Fruit fly (Drosophila melanogaster) whole organism, embryonic: ENCODE measurements around the gene mio.
A peak's percentile ranks its signal among the peaks of the same experiment; 100 is the strongest.

Experiments
- ATbp ChIP-seq: fragments of 200-800 bp; sonication (Bioruptor generic); optimal IDR thresholded peaks from 2 replicates; lab custom pipeline; 2017; ENCODE audit warnings: missing biosample characterization, mild to moderate bottlenecking, missing genetic modification characterization, missing genetic modification reagents
- C15 ChIP-seq: fragments of 200-800 bp; sonication (Bioruptor generic); IDR thresholded peaks from 3 replicates; pipeline ENCODE4 v1.3.6; 2022; ENCODE audit warnings: missing biosample characterization, missing genetic modification characterization
- CG10267 ChIP-seq: fragments of 200-800 bp; sonication (Bioruptor generic); optimal IDR thresholded peaks from 2 replicates; lab custom pipeline; 2018; ENCODE audit warnings: missing biosample characterization, mild to moderate bottlenecking, missing genetic modification characterization, moderate library complexity
- CG12219 ChIP-seq: fragments of 200-800 bp; sonication (Bioruptor generic); optimal IDR thresholded peaks from 3 replicates; lab custom pipeline; 2018; ENCODE audit warnings: missing biosample characterization, mild to moderate bottlenecking, missing genetic modification characterization
- CG12659 ChIP-seq: fragments of 200-800 bp; sonication (Bioruptor generic); optimal IDR thresholded peaks from 3 replicates; lab custom pipeline; 2017; ENCODE audit warnings: mild to moderate bottlenecking, missing biosample characterization, missing genetic modification reagents, missing genetic modification characterization
- CG1529 ChIP-seq: fragments of 200-800 bp; sonication (Bioruptor generic); optimal IDR thresholded peaks from 3 replicates; lab custom pipeline; 2018; ENCODE audit warnings: missing biosample characterization, missing genetic modification characterization
- CG1602 ChIP-seq: fragments of 200-800 bp; sonication (Bioruptor generic); optimal IDR thresholded peaks from 3 replicates; lab custom pipeline; 2016; ENCODE audit warnings: missing biosample characterization, missing genetic modification characterization
- CG17612 ChIP-seq: fragments of 200-800 bp; sonication (Bioruptor generic); IDR thresholded peaks from 2 replicates; pipeline ENCODE4 v1.3.6; 2022; ENCODE audit warnings: missing biosample characterization, missing genetic modification characterization
- CG18476 ChIP-seq: fragments of 200-800 bp; sonication (Bioruptor generic); optimal IDR thresholded peaks from 2 replicates; lab custom pipeline; 2016; ENCODE audit warnings: missing biosample characterization, mild to moderate bottlenecking, missing genetic modification characterization
- CG2116 ChIP-seq: fragments of 200-800 bp; sonication (Bioruptor generic); optimal IDR thresholded peaks from 3 replicates; lab custom pipeline; 2018; ENCODE audit warnings: missing biosample characterization, mild to moderate bottlenecking, missing genetic modification characterization
- CG2129 ChIP-seq: fragments of 200-800 bp; sonication (Bioruptor generic); IDR thresholded peaks from 2 replicates; pipeline ENCODE4 v1.3.6; 2022; ENCODE audit warnings: missing biosample characterization, missing genetic modification characterization; ENCODE audit not compliant: partially characterized antibody
- CG2199 ChIP-seq: fragments of 200-800 bp; sonication (Bioruptor generic); IDR thresholded peaks from 3 replicates; pipeline ENCODE4 v1.3.6; 2022; ENCODE audit warnings: missing biosample characterization, missing genetic modification characterization
- CG31441 ChIP-seq: fragments of 200-800 bp; sonication (Bioruptor generic); IDR thresholded peaks from 2 replicates; pipeline ENCODE4 v1.3.6; 2022; ENCODE audit warnings: missing biosample characterization, missing genetic modification characterization
- CG3281 ChIP-seq: fragments of 200-800 bp; sonication (Bioruptor generic); optimal IDR thresholded peaks from 3 replicates; lab custom pipeline; 2017; ENCODE audit warnings: missing biosample characterization, mild to moderate bottlenecking, missing genetic modification characterization
- CG3407 ChIP-seq: fragments of 200-800 bp; sonication (Bioruptor generic); optimal IDR thresholded peaks from 2 replicates; lab custom pipeline; 2018; ENCODE audit warnings: missing biosample characterization, mild to moderate bottlenecking, missing genetic modification characterization
- CG4707 ChIP-seq: fragments of 200-800 bp; sonication (Bioruptor generic); optimal IDR thresholded peaks from 2 replicates; lab custom pipeline; 2018; ENCODE audit warnings: missing biosample characterization, mild to moderate bottlenecking, missing genetic modification characterization, moderate library complexity
- CG5953 ChIP-seq: fragments of 200-800 bp; sonication (Bioruptor generic); IDR thresholded peaks from 2 replicates; pipeline ENCODE4 v1.3.6; 2022; ENCODE audit warnings: missing biosample characterization, missing genetic modification characterization
- CG6683 ChIP-seq: fragments of 200-800 bp; sonication (Bioruptor generic); optimal IDR thresholded peaks from 2 replicates; lab custom pipeline; 2017; ENCODE audit warnings: missing biosample characterization, mild to moderate bottlenecking, missing genetic modification characterization, missing genetic modification reagents
- CG7987 ChIP-seq: fragments of 200-800 bp; sonication (Bioruptor generic); optimal IDR thresholded peaks from 2 replicates; lab custom pipeline; 2018; ENCODE audit warnings: missing biosample characterization, mild to moderate bottlenecking, missing genetic modification characterization, moderate library complexity
- CG8089 ChIP-seq: fragments of 200-800 bp; sonication (Bioruptor generic); optimal IDR thresholded peaks from 3 replicates; lab custom pipeline; 2016; ENCODE audit warnings: missing biosample characterization, missing genetic modification characterization
- CG8388 ChIP-seq: fragments of 200-800 bp; sonication (Bioruptor generic); optimal IDR thresholded peaks from 2 replicates; lab custom pipeline; 2019; ENCODE audit warnings: missing biosample characterization, mild to moderate bottlenecking, missing genetic modification characterization, moderate library complexity
- CG8924 ChIP-seq: fragments of 200-800 bp; optimal IDR thresholded peaks from 3 replicates; lab custom pipeline; 2019; ENCODE audit warnings: missing biosample characterization, mild to moderate bottlenecking, missing genetic modification characterization, moderate library complexity
- CG8944 ChIP-seq: fragments of 200-800 bp; sonication (Bioruptor generic); optimal IDR thresholded peaks from 3 replicates; lab custom pipeline; 2016; ENCODE audit warnings: missing biosample characterization, missing genetic modification characterization
- CoRest ChIP-seq: fragments of 200-800 bp; sonication (Bioruptor generic); optimal IDR thresholded peaks from 3 replicates; lab custom pipeline; 2018; ENCODE audit warnings: missing biosample characterization, mild to moderate bottlenecking, missing genetic modification characterization, moderate library complexity
- D ChIP-seq, 2 experiments: fragments of 200-800 bp in 1 of 2; fragments of >200 bp in 1 of 2; sonication (Bioruptor generic) in 1 of 2; optimal IDR thresholded peaks; 2 replicates in 1 of 2; 3 replicates in 1 of 2; lab custom pipeline; 2017; ENCODE audit warnings: mild to moderate bottlenecking in 1 of 2, missing biosample characterization in 1 of 2, missing genetic modification characterization in 1 of 2, missing genetic modification reagents in 1 of 2
- Dll ChIP-seq: fragments of 200-800 bp; sonication (Bioruptor generic); IDR thresholded peaks from 4 replicates; pipeline ENCODE4 v1.3.6; 2022; ENCODE audit warnings: missing biosample characterization, missing genetic modification characterization; ENCODE audit not compliant: partially characterized antibody
- E2f1 ChIP-seq: fragments of 200-800 bp; sonication (Bioruptor generic); IDR thresholded peaks from 2 replicates; pipeline ENCODE4 v1.3.6; 2022; ENCODE audit warnings: missing biosample characterization, missing genetic modification characterization
- E2f2 ChIP-seq: fragments of 200-800 bp; sonication (Bioruptor generic); IDR thresholded peaks from 2 replicates; pipeline ENCODE4 v1.3.6; 2022; ENCODE audit warnings: missing biosample characterization, missing genetic modification characterization
- Elba2 ChIP-seq: fragments of 200-800 bp; sonication (Bioruptor generic); optimal IDR thresholded peaks from 3 replicates; lab custom pipeline; 2016; ENCODE audit warnings: missing biosample characterization, missing genetic modification characterization
- HmgZ ChIP-seq: fragments of 200-800 bp; sonication (Bioruptor generic); optimal IDR thresholded peaks from 2 replicates; lab custom pipeline; 2018; ENCODE audit warnings: missing biosample characterization, mild to moderate bottlenecking, missing genetic modification characterization
- Kr ChIP-seq: fragments of 200-800 bp; sonication (Bioruptor generic); optimal IDR thresholded peaks from 2 replicates; lab custom pipeline; 2017; ENCODE audit warnings: missing biosample characterization, mild to moderate bottlenecking, missing genetic modification characterization
- Lim3 ChIP-seq: fragments of 200-800 bp; sonication (Bioruptor generic); IDR thresholded peaks from 2 replicates; pipeline ENCODE4 v1.3.6; 2022; ENCODE audit warnings: missing biosample characterization, missing genetic modification characterization
- NC2α ChIP-seq: fragments of 200-800 bp; sonication (Bioruptor generic); optimal IDR thresholded peaks from 2 replicates; lab custom pipeline; 2016; ENCODE audit warnings: missing biosample characterization, missing genetic modification characterization
- NK7.1 ChIP-seq: fragments of 200-800 bp; sonication (Bioruptor generic); optimal IDR thresholded peaks from 3 replicates; lab custom pipeline; 2016; ENCODE audit warnings: missing biosample characterization, missing genetic modification characterization
- TFAM ChIP-seq: fragments of 200-800 bp; sonication (Bioruptor generic); optimal IDR thresholded peaks from 2 replicates; lab custom pipeline; 2017; ENCODE audit warnings: missing biosample characterization, missing genetic modification characterization, inconsistent platforms
- Taf1 ChIP-seq: fragments of 200-800 bp; sonication (Bioruptor generic); IDR thresholded peaks from 2 replicates; pipeline ENCODE4 v1.3.6; 2022; ENCODE audit warnings: missing biosample characterization, missing genetic modification characterization
- Xrp1 ChIP-seq: fragments of 200-800 bp; sonication (Bioruptor generic); IDR thresholded peaks from 2 replicates; pipeline ENCODE4 v1.3.6; 2022; ENCODE audit warnings: missing biosample characterization, missing genetic modification characterization
- al ChIP-seq: fragments of 200-800 bp; sonication (Bioruptor generic); IDR thresholded peaks from 2 replicates; pipeline ENCODE4 v1.3.6; 2022; ENCODE audit warnings: missing biosample characterization, missing genetic modification characterization
- bab2 ChIP-seq: fragments of 200-800 bp; sonication (Bioruptor generic); optimal IDR thresholded peaks from 2 replicates; lab custom pipeline; 2016; ENCODE audit warnings: missing biosample characterization, missing genetic modification characterization
- bigmax ChIP-seq: fragments of 200-800 bp; sonication (Bioruptor generic); optimal IDR thresholded peaks from 2 replicates; lab custom pipeline; 2018; ENCODE audit warnings: missing biosample characterization, mild to moderate bottlenecking, missing genetic modification characterization
- fru ChIP-seq: fragments of >200 bp; optimal IDR thresholded peaks from 2 replicates; lab custom pipeline; 2017
- hth ChIP-seq: fragments of >200 bp; optimal IDR thresholded peaks from 2 replicates; lab custom pipeline; 2017; ENCODE audit warnings: inconsistent platforms
- ken ChIP-seq: fragments of 200-800 bp; sonication (Bioruptor generic); IDR thresholded peaks from 3 replicates; pipeline ENCODE4 v1.3.6; 2022; ENCODE audit warnings: missing biosample characterization, missing genetic modification characterization
- lilli ChIP-seq: fragments of 200-800 bp; sonication (Bioruptor generic); optimal IDR thresholded peaks from 3 replicates; lab custom pipeline; 2016; ENCODE audit warnings: missing biosample characterization, missing genetic modification characterization
- nmo ChIP-seq: fragments of 200-800 bp; sonication (Bioruptor generic); optimal IDR thresholded peaks from 2 replicates; lab custom pipeline; 2018; ENCODE audit warnings: missing biosample characterization, mild to moderate bottlenecking, missing genetic modification characterization, moderate library complexity
- scrt ChIP-seq: fragments of 200-800 bp; sonication (Bioruptor generic); optimal IDR thresholded peaks from 2 replicates; lab custom pipeline; 2018; ENCODE audit warnings: missing biosample characterization, mild to moderate bottlenecking, missing genetic modification characterization, moderate library complexity
- slou ChIP-seq: fragments of 200-800 bp; sonication (Bioruptor generic); optimal IDR thresholded peaks from 3 replicates; lab custom pipeline; 2016; ENCODE audit warnings: missing biosample characterization, missing genetic modification characterization
- sqz ChIP-seq: fragments of 200-800 bp; sonication (Bioruptor generic); optimal IDR thresholded peaks from 3 replicates; lab custom pipeline; 2018; ENCODE audit warnings: missing biosample characterization, mild to moderate bottlenecking, missing genetic modification characterization
- tgo ChIP-seq: fragments of 200-800 bp; sonication (Bioruptor generic); IDR thresholded peaks from 3 replicates; pipeline ENCODE4 v1.3.6; 2022; ENCODE audit warnings: missing biosample characterization, missing genetic modification characterization

Gene mio

DNA sequence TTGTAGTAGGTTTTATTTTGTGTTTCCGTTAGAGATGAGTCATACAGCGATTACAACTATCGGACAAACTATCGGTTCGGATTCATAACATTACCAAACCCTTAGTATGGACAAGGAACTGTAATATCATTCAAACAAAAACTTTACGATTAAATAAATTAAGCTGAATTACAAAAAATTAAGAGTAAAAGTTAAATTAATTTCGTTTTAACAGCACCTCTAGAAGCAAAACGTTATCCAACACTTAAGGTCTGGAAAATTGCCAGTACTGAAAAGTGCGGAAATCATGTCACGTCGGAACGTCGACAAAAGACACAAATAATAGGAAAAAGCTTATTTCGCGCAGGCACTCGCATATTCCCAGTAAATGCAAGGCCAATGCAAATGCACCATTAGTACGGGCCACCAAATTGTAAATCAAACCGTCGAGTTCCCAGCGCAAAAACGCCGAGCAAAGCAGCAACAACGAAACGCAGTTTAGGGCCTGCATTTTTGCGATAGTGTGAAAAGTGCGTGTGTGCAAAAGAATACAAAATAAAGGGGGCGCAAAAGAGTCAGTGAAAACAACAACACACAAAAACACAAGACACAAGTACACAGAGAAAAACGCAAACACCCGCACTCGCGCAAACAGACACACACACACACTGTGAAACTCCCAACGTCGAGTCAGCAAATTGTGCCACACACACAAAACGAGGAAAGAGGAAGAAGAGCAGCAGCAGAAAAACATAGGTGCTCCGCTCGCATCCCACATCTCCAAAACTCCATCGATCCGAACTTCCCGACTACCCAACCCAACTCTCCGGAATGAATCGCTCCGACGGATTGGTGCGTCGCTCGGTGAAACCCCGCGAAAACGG lies 9.4 kb downstream of the mio start, which contains the start of the genes CG15387 and sau (continued):
- TF ChIP-seq CG7987 (GFP tag; lab: Kevin White, UChicago) (peak; percentile 63), hth (no peak), C15 (GFP tag; lab: Robert Waterston, UW) (peak; percentile 72; the same call in 1 of the 3 replicates), CG1602 (peak; percentile 91), CG2129 (GFP tag; lab: Robert Waterston, UW) (peak; percentile 89), CG6683 (GFP tag; lab: Kevin White, UChicago) (peak; percentile 58), NK7.1 (GFP tag; lab: Kevin White, UChicago) (peak; percentile 70), bab2 (GFP tag; lab: Kevin White, UChicago) (peak; percentile 92), fru (lab: Kevin White, UChicago) (no peak), lilli (GFP tag; lab: Kevin White, UChicago) (peak; percentile 94), CoRest (peak; percentile 91), CG3281 (GFP tag; lab: Kevin White, UChicago) (peak; percentile 87), Lim3 (GFP tag; lab: Robert Waterston, UW) (no peak), slou (GFP tag; lab: Kevin White, UChicago) (peak; percentile 88), TFAM (GFP tag; lab: Kevin White, UChicago) (peak; percentile 24), CG2199 (0 out of 3 replicates have a peak, but pooled peaks have one; percentile 76), CG17612 (GFP tag; lab: Robert Waterston, UW) (0 out of 2 replicates have a peak, but pooled peaks have one; percentile 35), CG8089 (GFP tag; lab: Kevin White, UChicago) (peak; percentile 83), Taf1 (peak; percentile 69; the same call in 1 of the 2 replicates), E2f2 (GFP tag; lab: Robert Waterston, UW) (peak; percentile 65), D (optimal IDR thresholded peaks at IDR 0.05; lab: Kevin White, UChicago) (no peak), D (GFP tag; optimal IDR thresholded peaks at IDR 0.05; lab: Kevin White, UChicago) (peak; percentile 67), Dll (GFP tag; lab: Robert Waterston, UW) (peak; percentile 96), scrt (GFP tag; lab: Kevin White, UChicago) (peak; percentile 71), ken (GFP tag; lab: Robert Waterston, UW) (peak; percentile 86), NC2α (GFP tag; lab: Kevin White, UChicago) (peak; percentile 81), al (GFP tag; lab: Robert Waterston, UW) (peak; percentile 79), CG8388 (GFP tag; lab: Kevin White, UChicago) (peak; percentile 81), CG12659 (GFP tag; lab: Kevin White, UChicago) (peak; percentile 90), HmgZ (peak; percentile 93), sqz (GFP tag; lab: Kevin White, UChicago) (peak; percentile 65), CG31441 (GFP tag; lab: Robert Waterston, UW) (peak; percentile 85), bigmax (GFP tag; lab: Kevin White, UChicago) (no peak), CG18476 (GFP tag; lab: Kevin White, UChicago) (peak; percentile 89), Xrp1 (GFP tag; lab: Robert Waterston, UW) (peak; percentile 88), CG5953 (peak; percentile 79), CG8944 (GFP tag; lab: Kevin White, UChicago) (peak; percentile 93), CG8924 (tag; lab: Kevin White, UChicago) (peak; percentile 85), nmo (GFP tag; lab: Kevin White, UChicago) (peak; percentile 91), CG1529 (GFP tag; lab: Kevin White, UChicago) (peak; percentile 65), CG4707 (peak; percentile 52), CG3407 (GFP tag; lab: Kevin White, UChicago) (peak; percentile 84), tgo (GFP tag; lab: Robert Waterston, UW) (peak; percentile 86), CG10267 (tag; lab: Kevin White, UChicago) (peak; percentile 99), Elba2 (GFP tag; lab: Kevin White, UChicago) (peak; percentile 51), ATbp (GFP tag; lab: Kevin White, UChicago) (peak; percentile 56), Kr (no peak), CG2116 (GFP tag; lab: Kevin White, UChicago) (peak; percentile 90), E2f1 (GFP tag; lab: Robert Waterston, UW) (peak; percentile 80), CG12219 (GFP tag; lab: Kevin White, UChicago) (peak; percentile 69)
